Fruit fly (Drosophila melanogaster) whole organism, larva: ENCODE results near the gene Sec61gamma.

ENCODE experiments used
- noc ChIP-seq: fragments of 200-800 bp; sonication (Bioruptor generic); optimal IDR thresholded peaks from 3 replicates; lab custom pipeline; 2019; ENCODE audit warnings: missing biosample characterization, mild to moderate bottlenecking, missing genetic modification characterization, moderate library complexity

Gene Sec61gamma

dm6 chrX:19663859-19664728 lies 21.0 kb downstream of the Sec61gamma start, which contains the start of the genes CG14223 and Ssu72:
Gene CG14223 (minus strand): TSS chrX:19663971.
Gene Ssu72 (plus strand): TSS chrX:19664561.
- TF ChIP-seq noc (tag; lab: Kevin White, UChicago): no peak

dm6 chrX:19665684-19666141 lies 22.6 kb downstream of the Sec61gamma start:
- peak; percentile 30 for TF ChIP-seq noc (tag; lab: Kevin White, UChicago)

dm6 chrX:19666991-19667409 lies 23.9 kb downstream of the Sec61gamma start, which contains the start of gene Zw:
Gene Zw (plus strand): TSS chrX:19667252.
- peak; percentile 26 for TF ChIP-seq noc (tag; lab: Kevin White, UChicago)

dm6 chrX:19667444-19668104 lies 24.4 kb downstream of the Sec61gamma start:
- no peak for TF ChIP-seq noc (tag; lab: Kevin White, UChicago)

dm6 chrX:19668405-19668804 lies 25.3 kb downstream of the Sec61gamma start:
- TF ChIP-seq noc (tag; lab: Kevin White, UChicago): peak; percentile 99

- TF ChIP-seq noc (tag; lab: Kevin White, UChicago): no peak
These were observed 32.5 kb downstream of the Sec61gamma start, which contains the start of gene et for dm6 chrX:19675662-19676061. Gene et (minus strand): TSS chrX:19675891.

dm6 chrX:19679207-19679606 lies 36.1 kb downstream of the Sec61gamma start:
- no peak for TF ChIP-seq noc (tag; lab: Kevin White, UChicago)

dm6 chrX:19683040-19683875 lies 40.1 kb downstream of the Sec61gamma start, which contains the start of the genes dome and Ubqn:
Gene dome (minus strand): TSS chrX:19683518.
Gene Ubqn (plus strand): TSS chrX:19683808.
- TF ChIP-seq noc (tag; lab: Kevin White, UChicago): peak; percentile 42

- TF ChIP-seq noc (tag; lab: Kevin White, UChicago): no peak
These were observed 40.9 kb downstream of the Sec61gamma start for dm6 chrX:19684048-19684447.

- TF ChIP-seq noc (tag; lab: Kevin White, UChicago): no peak
These were observed 45.7 kb downstream of the Sec61gamma start, which contains the start of gene CG14227 for dm6 chrX:19688848-19689247. Gene CG14227 (minus strand): TSS chrX:19688948.

dm6 chrX:19690050-19690449 lies 46.9 kb downstream of the Sec61gamma start:
- no peak for TF ChIP-seq noc (tag; lab: Kevin White, UChicago)

- TF ChIP-seq noc (tag; lab: Kevin White, UChicago): peak; percentile 77
These were observed 50.0 kb downstream of the Sec61gamma start, which contains the start of gene Mer for dm6 chrX:19692951-19693698. Gene Mer (minus strand): TSS chrX:19693500.
